Worm (Caenorhabditis elegans) whole organism, mixed stage, embryonic: ENCODE measurements around the gene F41H10.12.

Source experiments
- M03D4.4 ChIP-seq: sonication (generic microtip); optimal IDR thresholded peaks from 2 replicates; lab custom pipeline; 2017; ENCODE audit warnings: mild to moderate bottlenecking, missing genetic modification characterization, missing compliant biosample characterization
- blmp-1 ChIP-seq: fragments of 150-350 bp; optimal IDR thresholded peaks from 2 replicates; lab custom pipeline; 2014; ENCODE audit warnings: missing biosample characterization, missing genetic modification characterization
- ceh-39 ChIP-seq: fragments of 150-350 bp; optimal IDR thresholded peaks from 2 replicates; lab custom pipeline; 2014; ENCODE audit warnings: missing biosample characterization, missing genetic modification characterization
- flh-1 ChIP-seq: fragments of 200-800 bp; sonication (Bioruptor generic); optimal IDR thresholded peaks from 2 replicates; lab custom pipeline; 2018; ENCODE audit warnings: mild to moderate bottlenecking, missing genetic modification characterization, moderate library complexity, missing compliant biosample characterization
- nhr-2 ChIP-seq: fragments of 150-350 bp; optimal IDR thresholded peaks from 2 replicates; lab custom pipeline; 2014; ENCODE audit warnings: missing biosample characterization, missing genetic modification characterization
- nhr-76 ChIP-seq: sonication (generic microtip); optimal IDR thresholded peaks from 2 replicates; lab custom pipeline; 2017; ENCODE audit warnings: missing biosample characterization, missing genetic modification characterization
- snpc-4 ChIP-seq: fragments of 150-350 bp; optimal IDR thresholded peaks from 2 replicates; lab custom pipeline; 2014; ENCODE audit warnings: missing biosample characterization, missing genetic modification characterization
- unc-120 ChIP-seq: sonication (generic microtip); optimal IDR thresholded peaks from 2 replicates; lab custom pipeline; 2017; ENCODE audit warnings: missing genetic modification characterization, missing compliant biosample characterization; ENCODE audit not compliant: poor library complexity, severe bottlenecking
- zip-8 ChIP-seq: fragments of 150-350 bp; optimal IDR thresholded peaks from 2 replicates; lab custom pipeline; 2014; ENCODE audit warnings: missing biosample characterization, missing genetic modification characterization
- ztf-11 ChIP-seq: fragments of 150-350 bp; optimal IDR thresholded peaks from 2 replicates; lab custom pipeline; 2014; ENCODE audit warnings: missing biosample characterization, missing genetic modification characterization

Gene F41H10.12

DNA sequence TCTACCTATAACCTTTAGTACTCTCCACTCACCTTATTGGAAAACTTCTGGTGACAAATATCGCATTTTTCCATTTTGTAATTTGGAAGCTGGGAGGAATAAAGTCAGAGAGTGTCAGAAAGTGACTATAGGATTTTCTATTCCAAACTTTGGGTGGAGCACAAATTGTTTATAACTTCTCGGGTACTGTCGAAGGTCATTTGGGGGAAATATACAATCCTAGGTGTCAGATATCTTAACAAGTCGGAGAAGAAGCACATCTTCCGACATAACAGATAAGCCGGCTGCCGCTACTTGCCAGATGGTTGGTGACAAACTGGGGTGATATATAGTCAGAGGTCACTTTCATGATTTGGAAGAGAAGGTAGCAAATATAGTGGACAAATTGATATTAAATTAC is 34.0 kb downstream of the F41H10.12 start, which contains the start of gene ehn-3:
TSS of gene ehn-3 (minus strand) at position 101 of the 400 bp plus-strand sequence.
- TF ChIP-seq flh-1 (no peak), blmp-1 (tag; lab: Kevin White, UChicago) (no peak), M03D4.4 (no peak), ztf-11 (tag; lab: Kevin White, UChicago) (no peak), nhr-2 (tag; lab: Kevin White, UChicago) (no peak), snpc-4 (no peak), ceh-39 (tag; lab: Kevin White, UChicago) (no peak), unc-120 (no peak), zip-8 (no peak), nhr-76 (tag; lab: Kevin White, UChicago) (no peak)
